Fruit fly (Drosophila melanogaster) whole organism, prepupa: ENCODE data around the gene CG9667.
A peak's percentile ranks its signal among the peaks of the same experiment; 100 is the strongest.

Experiments used
- Blimp-1 ChIP-seq: fragments of 200-800 bp; sonication (Bioruptor generic); optimal IDR thresholded peaks from 3 replicates; lab custom pipeline; 2017; ENCODE audit warnings: missing biosample characterization, missing genetic modification characterization, mild to moderate bottlenecking, moderate library complexity, missing genetic modification reagents
- CG10631 ChIP-seq: fragments of 200-800 bp; sonication (Bioruptor generic); optimal IDR thresholded peaks from 2 replicates; lab custom pipeline; 2016; ENCODE audit warnings: missing biosample characterization, missing genetic modification characterization
- CG11762 ChIP-seq: fragments of 200-800 bp; sonication (Bioruptor generic); optimal IDR thresholded peaks from 3 replicates; lab custom pipeline; 2016; ENCODE audit warnings: missing biosample characterization, missing genetic modification characterization; ENCODE audit not compliant: insufficient read depth
- CG11902 ChIP-seq: fragments of 200-800 bp; sonication (Bioruptor generic); optimal IDR thresholded peaks from 3 replicates; lab custom pipeline; 2016; ENCODE audit warnings: missing biosample characterization, missing genetic modification characterization
- CG3032 ChIP-seq: fragments of 200-800 bp; optimal IDR thresholded peaks from 2 replicates; lab custom pipeline; 2019; ENCODE audit warnings: missing biosample characterization, mild to moderate bottlenecking, missing genetic modification characterization, moderate library complexity
- CG3919 ChIP-seq: fragments of 200-800 bp; sonication (Bioruptor generic); optimal IDR thresholded peaks from 3 replicates; lab custom pipeline; 2016; ENCODE audit warnings: missing biosample characterization, missing genetic modification characterization
- CG4318 ChIP-seq: fragments of 200-800 bp; sonication (Bioruptor generic); optimal IDR thresholded peaks from 3 replicates; lab custom pipeline; 2017; ENCODE audit warnings: missing biosample characterization, mild to moderate bottlenecking, missing genetic modification characterization
- CG6276 ChIP-seq: fragments of 200-800 bp; sonication (Bioruptor generic); optimal IDR thresholded peaks from 2 replicates; lab custom pipeline; 2017; ENCODE audit warnings: missing biosample characterization, mild to moderate bottlenecking, missing genetic modification characterization
- CG6808 ChIP-seq: fragments of 200-800 bp; sonication (Bioruptor generic); optimal IDR thresholded peaks from 3 replicates; lab custom pipeline; 2017; ENCODE audit warnings: missing biosample characterization, missing genetic modification characterization, mild to moderate bottlenecking, moderate library complexity, missing genetic modification reagents
- CG6854 ChIP-seq: fragments of 200-800 bp; sonication (Bioruptor generic); optimal IDR thresholded peaks from 2 replicates; lab custom pipeline; 2017; ENCODE audit warnings: missing biosample characterization, mild to moderate bottlenecking, missing genetic modification characterization
- CG8119 ChIP-seq: fragments of 200-800 bp; sonication (Bioruptor generic); IDR thresholded peaks from 3 replicates; pipeline ENCODE4 v1.3.6; 2022; ENCODE audit warnings: missing biosample characterization, missing genetic modification characterization
- Eip78C ChIP-seq: fragments of 200-800 bp; sonication (Bioruptor generic); peaks from one replicate; lab custom pipeline; 2016; ENCODE audit warnings: missing biosample characterization, missing genetic modification characterization
- Eip93F ChIP-seq: fragments of 200-800 bp; sonication (Bioruptor generic); optimal IDR thresholded peaks from 2 replicates; lab custom pipeline; 2016; ENCODE audit warnings: missing biosample characterization, mild to moderate bottlenecking, missing genetic modification characterization
- Ets21C ChIP-seq: fragments of 200-800 bp; sonication (Bioruptor generic); optimal IDR thresholded peaks from 3 replicates; lab custom pipeline; 2016; ENCODE audit warnings: missing biosample characterization, missing genetic modification characterization
- Ets96B ChIP-seq: fragments of 200-800 bp; optimal IDR thresholded peaks from 2 replicates; lab custom pipeline; 2019; ENCODE audit warnings: missing biosample characterization, mild to moderate bottlenecking, missing genetic modification characterization, moderate library complexity
- Gug ChIP-seq: fragments of 200-800 bp; sonication (Bioruptor generic); IDR thresholded peaks from 2 replicates; pipeline ENCODE4 v1.3.6; 2022; ENCODE audit warnings: missing biosample characterization, missing genetic modification characterization
- Hr4 ChIP-seq: fragments of 200-800 bp; sonication (Bioruptor generic); optimal IDR thresholded peaks from 3 replicates; lab custom pipeline; 2016; ENCODE audit warnings: missing biosample characterization, missing genetic modification characterization
- Met ChIP-seq: fragments of 200-800 bp; sonication (Bioruptor generic); optimal IDR thresholded peaks from 3 replicates; lab custom pipeline; 2016; ENCODE audit warnings: missing biosample characterization, missing genetic modification characterization
- Smox ChIP-seq: fragments of 200-800 bp; sonication (Bioruptor generic); optimal IDR thresholded peaks from 3 replicates; lab custom pipeline; 2016; ENCODE audit warnings: missing biosample characterization, missing genetic modification characterization
- Sox102F ChIP-seq: fragments of 200-800 bp; sonication (Bioruptor generic); optimal IDR thresholded peaks from 2 replicates; lab custom pipeline; 2016; ENCODE audit warnings: missing biosample characterization, mild to moderate bottlenecking, missing genetic modification characterization
- Sox14 ChIP-seq: fragments of 200-800 bp; sonication (Bioruptor generic); optimal IDR thresholded peaks from 3 replicates; lab custom pipeline; 2016; ENCODE audit warnings: missing biosample characterization, missing genetic modification characterization
- Sox15 ChIP-seq: fragments of 200-800 bp; sonication (Bioruptor generic); optimal IDR thresholded peaks from 3 replicates; lab custom pipeline; 2016; ENCODE audit warnings: missing biosample characterization, missing genetic modification characterization
- achi ChIP-seq: fragments of 200-800 bp; sonication (Bioruptor generic); optimal IDR thresholded peaks from 3 replicates; lab custom pipeline; 2016; ENCODE audit warnings: missing biosample characterization, missing genetic modification characterization
- acj6 ChIP-seq: fragments of 200-800 bp; sonication (Bioruptor generic); optimal IDR thresholded peaks from 3 replicates; lab custom pipeline; 2016; ENCODE audit warnings: missing biosample characterization, missing genetic modification characterization
- esn ChIP-seq: fragments of 200-800 bp; sonication (Bioruptor generic); optimal IDR thresholded peaks from 2 replicates; lab custom pipeline; 2016; ENCODE audit warnings: missing biosample characterization, mild to moderate bottlenecking, missing genetic modification characterization, moderate library complexity
- fd59A ChIP-seq: fragments of 200-800 bp; sonication (Bioruptor generic); optimal IDR thresholded peaks from 2 replicates; lab custom pipeline; 2017; ENCODE audit warnings: missing biosample characterization, mild to moderate bottlenecking, missing genetic modification characterization, missing genetic modification reagents
- fd85E ChIP-seq: fragments of 200-800 bp; sonication (Bioruptor generic); optimal IDR thresholded peaks from 3 replicates; lab custom pipeline; 2016; ENCODE audit warnings: missing biosample characterization, missing genetic modification characterization
- lz ChIP-seq: fragments of 200-800 bp; sonication (Bioruptor generic); optimal IDR thresholded peaks from 3 replicates; lab custom pipeline; 2016; ENCODE audit warnings: missing biosample characterization, missing genetic modification characterization
- pdm3 ChIP-seq: fragments of 200-800 bp; sonication (Bioruptor generic); optimal IDR thresholded peaks from 3 replicates; lab custom pipeline; 2016; ENCODE audit warnings: missing biosample characterization, missing genetic modification characterization
- salr ChIP-seq, 2 experiments: fragments of 200-800 bp; sonication (Bioruptor generic); optimal IDR thresholded peaks; 3 replicates each; lab custom pipeline; 2016 to 2018; ENCODE audit warnings: missing biosample characterization in 2 of 2, missing genetic modification characterization in 2 of 2, mild to moderate bottlenecking in 1 of 2
- ss ChIP-seq, 2 experiments: fragments of 200-800 bp; sonication (Bioruptor generic); optimal IDR thresholded peaks; 2 replicates in 1 of 2; 3 replicates in 1 of 2; lab custom pipeline; 2017 to 2018; ENCODE audit warnings: mild to moderate bottlenecking in 2 of 2, missing biosample characterization in 2 of 2, missing genetic modification characterization in 2 of 2, moderate library complexity in 1 of 2
- svp ChIP-seq: fragments of 200-800 bp; sonication (Bioruptor generic); peaks from one replicate; lab custom pipeline; 2016; ENCODE audit warnings: missing biosample characterization, missing genetic modification characterization

CG9667 gene

dm6 chr3R:8152578-8153191, 26.5 kb upstream of the CG9667 start:
- TF ChIP-seq salr (GFP tag; optimal IDR thresholded peaks at IDR 0.05; lab: Kevin White, UChicago) = no peak
- no peak for TF ChIP-seq Hr4 (GFP tag; lab: Kevin White, UChicago)
- TF ChIP-seq fd85E (GFP tag; lab: Kevin White, UChicago) = no peak
- no peak for TF ChIP-seq CG6276
- no peak for TF ChIP-seq Sox102F (GFP tag; lab: Kevin White, UChicago)
- TF ChIP-seq Smox (GFP tag; lab: Kevin White, UChicago) = no peak
- no peak for TF ChIP-seq Gug (GFP tag; lab: Robert Waterston, UW)
- no peak for TF ChIP-seq CG3032 (tag; lab: Kevin White, UChicago)
- no peak for TF ChIP-seq pdm3
- no peak for TF ChIP-seq CG11902 (GFP tag; lab: Kevin White, UChicago)
- TF ChIP-seq lz (GFP tag; lab: Kevin White, UChicago) = no peak
- TF ChIP-seq CG10631 = no peak
- no peak for TF ChIP-seq Met
- TF ChIP-seq achi (GFP tag; lab: Kevin White, UChicago) = no peak
- no peak for TF ChIP-seq esn (GFP tag; lab: Kevin White, UChicago)
- TF ChIP-seq Eip78C = no peak
- no peak for TF ChIP-seq Blimp-1 (GFP tag; lab: Kevin White, UChicago)
- TF ChIP-seq Sox14 (GFP tag; lab: Kevin White, UChicago) = no peak

- TF ChIP-seq Eip78C (peak; percentile 12), acj6 (GFP tag; lab: Kevin White, UChicago) (no peak)
Measured at dm6 chr3R:8151163-8151562, 25.0 kb upstream of the CG9667 start.

- TF ChIP-seq CG6276 (no peak), Eip93F (GFP tag; lab: Kevin White, UChicago) (no peak), CG3919 (GFP tag; lab: Kevin White, UChicago) (no peak), CG8119 (no peak), CG11762 (GFP tag; lab: Kevin White, UChicago) (no peak), Ets96B (tag; lab: Kevin White, UChicago) (no peak), CG10631 (no peak), Hr4 (GFP tag; lab: Kevin White, UChicago) (no peak), Eip78C (no peak), fd59A (GFP tag; lab: Kevin White, UChicago) (no peak), fd85E (GFP tag; lab: Kevin White, UChicago) (no peak), Smox (GFP tag; lab: Kevin White, UChicago) (no peak), Sox15 (no peak)
Measured at dm6 chr3R:8149995-8150394, 23.8 kb upstream of the CG9667 start.

- TF ChIP-seq Eip78C (peak; percentile 52), svp (no peak)
Measured at dm6 chr3R:8149003-8149402, 22.8 kb upstream of the CG9667 start.

dm6 chr3R:8146892-8147384, 20.8 kb upstream of the CG9667 start:
- no peak for TF ChIP-seq CG6808 (GFP tag; lab: Kevin White, UChicago)
- no peak for TF ChIP-seq fd85E (GFP tag; lab: Kevin White, UChicago)
- TF ChIP-seq CG6854 (GFP tag; lab: Kevin White, UChicago) = no peak
- no peak for TF ChIP-seq Ets21C
- no peak for TF ChIP-seq CG8119
- TF ChIP-seq CG4318 (GFP tag; lab: Kevin White, UChicago) = no peak

dm6 chr3R:8145764-8146163, 19.6 kb upstream of the CG9667 start:
- peak in 1 of 2 experiments; percentile 60 for TF ChIP-seq ss (GFP tag; optimal IDR thresholded peaks at IDR 0.05; lab: Kevin White, UChicago)
- no peak for TF ChIP-seq Sox102F (GFP tag; lab: Kevin White, UChicago)
